Worm (Caenorhabditis elegans) whole organism, L4 larva: ENCODE data around the gene mec-10.
A peak's percentile ranks its signal among the peaks of the same experiment; 100 is the strongest.

ENCODE experiments used
- F26F4.8 ChIP-seq: fragments of 200-800 bp; sonication (Bioruptor generic); conservative IDR thresholded peaks from 2 replicates; pipeline ENCODE4 v1.3.6; 2022; ENCODE audit warnings: missing genetic modification characterization, missing compliant biosample characterization
- F44E2.7 ChIP-seq: fragments of 200-800 bp; sonication (Bioruptor generic); IDR thresholded peaks from 2 replicates; pipeline ENCODE4 v2.1.2; 2022; ENCODE audit warnings: missing genetic modification characterization, missing compliant biosample characterization
- Y48G9A.11 ChIP-seq: fragments of 200-800 bp; sonication (Bioruptor generic); IDR thresholded peaks from 2 replicates; pipeline ENCODE4 v1.3.6; 2022; ENCODE audit warnings: missing genetic modification reagents, missing genetic modification characterization, missing compliant biosample characterization
- ZK337.2 ChIP-seq: fragments of 200-800 bp; sonication (Bioruptor generic); IDR thresholded peaks from 2 replicates; pipeline ENCODE4 v1.3.6; 2022; ENCODE audit warnings: missing genetic modification reagents, missing genetic modification characterization, missing compliant biosample characterization
- aha-1 ChIP-seq: fragments of 150-350 bp; peaks from one replicate; lab custom pipeline; 2014; ENCODE audit warnings: missing biosample characterization, missing genetic modification characterization
- aly-2 ChIP-seq: sonication (generic microtip); optimal IDR thresholded peaks from 2 replicates; lab custom pipeline; 2018; ENCODE audit warnings: missing biosample characterization, missing genetic modification characterization
- arid-1 ChIP-seq: fragments of 200-800 bp; sonication (Bioruptor generic); conservative IDR thresholded peaks from 2 replicates; pipeline ENCODE4 v1.3.6; 2022; ENCODE audit warnings: missing genetic modification reagents, missing genetic modification characterization, missing compliant biosample characterization
- ces-1 ChIP-seq: fragments of 150-350 bp; sonication (generic microtip); optimal IDR thresholded peaks from 4 replicates; lab custom pipeline; 2014; ENCODE audit warnings: missing biosample characterization, missing genetic modification reagents, missing genetic modification characterization
- daf-19 ChIP-seq: fragments of 200-800 bp; sonication (Bioruptor generic); conservative IDR thresholded peaks from 2 replicates; pipeline ENCODE4 v1.3.6; 2022; ENCODE audit warnings: missing genetic modification characterization, missing compliant biosample characterization
- dmd-8 ChIP-seq: fragments of 200-800 bp; sonication (Bioruptor generic); IDR thresholded peaks from 2 replicates; pipeline ENCODE4 v1.3.6; 2022; ENCODE audit warnings: missing genetic modification characterization, missing compliant biosample characterization
- dmd-9 ChIP-seq: fragments of 200-800 bp; sonication (Bioruptor generic); IDR thresholded peaks from 2 replicates; pipeline ENCODE4 v1.3.6; 2022; ENCODE audit warnings: missing genetic modification reagents, missing genetic modification characterization, missing compliant biosample characterization
- dve-1 ChIP-seq: sonication (generic microtip); optimal IDR thresholded peaks from 2 replicates; lab custom pipeline; 2017; ENCODE audit warnings: antibody characterized with exemption, mild to moderate bottlenecking, missing genetic modification characterization, missing compliant biosample characterization; ENCODE audit not compliant: insufficient read depth
- egl-43 ChIP-seq: fragments of 200-800 bp; sonication (Bioruptor generic); IDR thresholded peaks from 2 replicates; pipeline ENCODE4 v1.3.6; 2022; ENCODE audit warnings: missing genetic modification reagents, missing genetic modification characterization, missing compliant biosample characterization
- fkh-10 ChIP-seq: fragments of 150-350 bp; optimal IDR thresholded peaks from 2 replicates; lab custom pipeline; 2014; ENCODE audit warnings: missing biosample characterization, missing genetic modification reagents, missing genetic modification characterization
- hlh-11 ChIP-seq: fragments of 200-800 bp; sonication (Bioruptor generic); optimal IDR thresholded peaks from 2 replicates; lab custom pipeline; 2018; ENCODE audit warnings: mild to moderate bottlenecking, missing genetic modification characterization, missing compliant biosample characterization
- lim-7 ChIP-seq: fragments of 200-800 bp; sonication (Bioruptor generic); IDR thresholded peaks from 2 replicates; pipeline ENCODE4 v1.3.6; 2022; ENCODE audit warnings: missing genetic modification characterization, missing compliant biosample characterization
- madf-5 ChIP-seq, 2 experiments: fragments of 200-800 bp; sonication (Bioruptor generic); IDR thresholded peaks; 2 replicates each; pipeline ENCODE4 v1.3.6; 2022; ENCODE audit warnings: missing compliant biosample characterization in 2 of 2, missing genetic modification characterization in 2 of 2
- madf-9 ChIP-seq: fragments of 200-800 bp; sonication (Bioruptor generic); conservative IDR thresholded peaks from 2 replicates; pipeline ENCODE4 v1.3.6; 2022; ENCODE audit warnings: missing genetic modification reagents, missing genetic modification characterization, missing compliant biosample characterization
- mdl-1 ChIP-seq, 2 experiments: fragments of 150-350 bp in 1 of 2; sonication (generic microtip) in 1 of 2; optimal IDR thresholded peaks; 2 replicates each; lab custom pipeline; 2014 to 2017; ENCODE audit warnings: missing biosample characterization in 2 of 2, missing genetic modification characterization in 2 of 2
- mdt-29 ChIP-seq: fragments of 200-800 bp; sonication (Bioruptor generic); IDR thresholded peaks from 2 replicates; pipeline ENCODE4 v1.3.6; 2022; ENCODE audit warnings: missing genetic modification reagents, missing genetic modification characterization, missing compliant biosample characterization
- mes-2 ChIP-seq: sonication (generic microtip); optimal IDR thresholded peaks from 2 replicates; lab custom pipeline; 2016; ENCODE audit warnings: missing genotype, mild to moderate bottlenecking, missing genetic modification characterization, missing compliant biosample characterization; ENCODE audit not compliant: poor library complexity, severe bottlenecking
- nhr-102 ChIP-seq: sonication (generic microtip); optimal IDR thresholded peaks from 2 replicates; lab custom pipeline; 2016; ENCODE audit warnings: mild to moderate bottlenecking, missing genetic modification characterization, moderate library complexity, missing compliant biosample characterization
- nhr-237 ChIP-seq: sonication (generic microtip); optimal IDR thresholded peaks from 2 replicates; lab custom pipeline; 2017; ENCODE audit warnings: missing biosample characterization, missing genetic modification characterization
- nhr-25 ChIP-seq: sonication (generic microtip); optimal IDR thresholded peaks from 2 replicates; lab custom pipeline; 2017; ENCODE audit warnings: missing genetic modification characterization, mild to moderate bottlenecking, missing compliant biosample characterization, antibody characterized with exemption, moderate library complexity, borderline replicate concordance; ENCODE audit not compliant: insufficient read depth
- nhr-42 ChIP-seq: fragments of 200-800 bp; sonication (Bioruptor generic); IDR thresholded peaks from 2 replicates; pipeline ENCODE4 v1.3.6; 2022; ENCODE audit warnings: missing genetic modification characterization, missing compliant biosample characterization
- pha-4 ChIP-seq, 2 experiments: fragments of 150-350 bp in 1 of 2; fragments of 200-800 bp in 1 of 2; sonication (Bioruptor generic) in 1 of 2; IDR thresholded peaks in 1 of 2; optimal IDR thresholded peaks in 1 of 2; 2 replicates each; pipeline versions ENCODE4 v1.3.6 to Lab custom; 2014 to 2022; ENCODE audit warnings: missing genetic modification characterization in 2 of 2, missing genetic modification reagents in 2 of 2, missing biosample characterization in 1 of 2, missing compliant biosample characterization in 1 of 2
- rbr-2 ChIP-seq: sonication (generic microtip); optimal IDR thresholded peaks from 2 replicates; lab custom pipeline; 2016; ENCODE audit warnings: missing genotype, missing genetic modification characterization, missing compliant biosample characterization
- snpc-1.2 ChIP-seq: fragments of 200-800 bp; sonication (Bioruptor generic); IDR thresholded peaks from 2 replicates; pipeline ENCODE4 v1.3.6; 2022; ENCODE audit warnings: missing genetic modification reagents, missing genetic modification characterization, missing compliant biosample characterization
- tag-97 ChIP-seq: fragments of 200-800 bp; sonication (Bioruptor generic); IDR thresholded peaks from 2 replicates; pipeline ENCODE4 v1.3.6; 2022; ENCODE audit warnings: missing genetic modification characterization, missing compliant biosample characterization
- tra-1 ChIP-seq: fragments of 200-800 bp; sonication (Bioruptor generic); IDR thresholded peaks from 2 replicates; pipeline ENCODE4 v1.3.6; 2022; ENCODE audit warnings: missing genetic modification reagents, missing genetic modification characterization, missing compliant biosample characterization
- unc-130 ChIP-seq: sonication (generic microtip); optimal IDR thresholded peaks from 2 replicates; lab custom pipeline; 2016; ENCODE audit warnings: missing genetic modification reagents, missing genetic modification characterization, missing compliant biosample characterization
- unc-62 ChIP-seq, 3 experiments: fragments of 150-350 bp in 1 of 3; sonication (generic microtip); optimal IDR thresholded peaks in 2 of 3; peaks in 1 of 3; 1 replicate in 1 of 3; 2 replicates in 2 of 3; lab custom pipeline; 2014 to 2017; ENCODE audit warnings: missing biosample characterization in 3 of 3, missing genetic modification characterization in 3 of 3, missing genetic modification reagents in 3 of 3, missing genotype in 1 of 3
- vab-7 ChIP-seq: fragments of 200-800 bp; sonication (Bioruptor generic); IDR thresholded peaks from 2 replicates; pipeline ENCODE4 v1.3.6; 2022; ENCODE audit warnings: missing genetic modification reagents, missing genetic modification characterization, missing compliant biosample characterization
- zfp-3 ChIP-seq: fragments of 200-800 bp; sonication (Bioruptor generic); conservative IDR thresholded peaks from 2 replicates; pipeline ENCODE4 v1.3.6; 2022; ENCODE audit warnings: missing genetic modification reagents, missing genetic modification characterization, missing compliant biosample characterization
- ztf-7 ChIP-seq: fragments of 150-350 bp; optimal IDR thresholded peaks from 2 replicates; lab custom pipeline; 2014; ENCODE audit warnings: missing biosample characterization, missing genetic modification characterization

The mec-10 gene

ce11 chrX:8418382-8418781 is 51.7 kb downstream of the mec-10 start, which contains the start of gene spp-13:
TSS of gene spp-13 (minus strand) at chrX:8418524.
- no peak for TF ChIP-seq aly-2 (tag; lab: Kevin White, UChicago)
- TF ChIP-seq dve-1, result no peak
- no peak for TF ChIP-seq mdt-29
- TF ChIP-seq fkh-10 (GFP tag; lab: Kevin White, UChicago), result no peak
- peak; percentile 43 for TF ChIP-seq hlh-11 (tag; lab: Kevin White, UChicago)
- TF ChIP-seq arid-1 (GFP tag; lab: Robert Waterston, UW), result no peak
- TF ChIP-seq tag-97 (GFP tag; lab: Robert Waterston, UW), result no peak
- peak; percentile 24; the same call in 1 of the 2 replicates for TF ChIP-seq nhr-42
- TF ChIP-seq nhr-25 (tag; lab: Kevin White, UChicago), result no peak
- no peak for TF ChIP-seq nhr-102
- TF ChIP-seq, all 104 proteins: peak for 2

DNA sequence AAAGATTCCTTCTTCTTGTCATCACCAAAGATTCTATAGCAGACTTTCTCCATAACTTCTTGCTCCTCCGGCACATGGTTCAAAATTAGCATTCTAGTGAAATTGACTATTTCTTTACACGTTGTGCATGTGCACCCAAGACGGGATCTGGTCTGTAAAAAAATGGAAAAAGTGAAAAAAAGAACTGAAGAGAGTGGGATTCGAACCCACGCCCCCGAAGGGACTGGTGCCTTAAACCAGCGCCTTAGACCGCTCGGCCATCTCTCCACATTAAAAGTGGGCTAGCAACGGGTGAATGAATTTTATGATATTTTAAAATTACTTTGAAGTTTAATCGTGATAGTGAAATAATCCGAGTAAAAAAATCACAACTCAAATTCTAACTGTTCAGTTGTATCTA is 52.4 kb downstream of the mec-10 start:
- TF ChIP-seq madf-9 (GFP tag; lab: Robert Waterston, UW) (0 out of 2 replicates have a peak, but pooled peaks have one; percentile 29), ztf-7 (tag; lab: Kevin White, UChicago) (no peak), unc-62 (GFP tag; optimal IDR thresholded peaks at IDR 0.05 in 1 of 2; lab: Kevin White, UChicago) (peak in 1 of 2 experiments; percentile 23), unc-62 (tag; optimal IDR thresholded peaks at IDR 0.05; lab: Kevin White, UChicago) (no peak), snpc-1.2 (GFP tag; lab: Robert Waterston, UW) (peak; percentile 67), lim-7 (GFP tag; lab: Robert Waterston, UW) (peak; percentile 69; the same call in 1 of the 2 replicates), Y48G9A.11 (GFP tag; lab: Robert Waterston, UW) (0 out of 2 replicates have a peak, but pooled peaks have one; percentile 42), aha-1 (peak; percentile 72), F44E2.7 (GFP tag; lab: Robert Waterston, UW) (0 out of 2 replicates have a peak, but pooled peaks have one; percentile 23), madf-5 (GFP tag; IDR thresholded peaks at IDR 0.05; lab: Robert Waterston, UW) (no peak), mes-2 (peak; percentile 38), tra-1 (GFP tag; lab: Robert Waterston, UW) (peak; percentile 13; the same call in 1 of the 2 replicates), ces-1 (GFP tag; lab: Kevin White, UChicago) (no peak), dmd-9 (GFP tag; lab: Robert Waterston, UW) (no peak), F26F4.8 (0 out of 2 replicates have a peak, but pooled peaks have one; percentile 57), mdl-1 (tag; optimal IDR thresholded peaks at IDR 0.05; lab: Kevin White, UChicago) (no peak), rbr-2 (tag; lab: Kevin White, UChicago) (no peak), dmd-8 (GFP tag; lab: Robert Waterston, UW) (peak; percentile 80), mdt-29 (0 out of 2 replicates have a peak, but pooled peaks have one; percentile 21), vab-7 (GFP tag; lab: Robert Waterston, UW) (0 out of 2 replicates have a peak, but pooled peaks have one; percentile 23), egl-43 (GFP tag; lab: Robert Waterston, UW) (peak; percentile 66; the same call in 1 of the 2 replicates)
- TF ChIP-seq, all 104 proteins: peak for 14

- TF ChIP-seq zfp-3 (GFP tag; lab: Robert Waterston, UW) (no peak), pha-4 (GFP tag; IDR thresholded peaks at IDR 0.05; lab: Robert Waterston, UW) (no peak), pha-4 (tag; optimal IDR thresholded peaks at IDR 0.05; lab: Kevin White, UChicago) (no peak), mes-2 (no peak), nhr-237 (tag; lab: Kevin White, UChicago) (no peak), ZK337.2 (GFP tag; lab: Robert Waterston, UW) (no peak), daf-19 (GFP tag; lab: Robert Waterston, UW) (no peak), unc-130 (GFP tag; lab: Kevin White, UChicago) (no peak)
Observed at ce11 chrX:8416819-8417218, 53.3 kb downstream of the mec-10 start, which contains the start of gene ced-8. TSS of gene ced-8 (minus strand) at chrX:8416919.
